Fruit fly (Drosophila melanogaster) whole organism, wandering third instar larva: Measurements from ENCODE around the gene CG4842.

Source experiments
- h ChIP-seq: fragments of 200-800 bp; sonication (Bioruptor generic); optimal IDR thresholded peaks from 3 replicates; lab custom pipeline; 2016; ENCODE audit warnings: missing biosample characterization, mild to moderate bottlenecking, missing genetic modification characterization
- pan ChIP-seq: fragments of >200 bp; optimal IDR thresholded peaks from 2 replicates; lab custom pipeline; 2017
- rgr ChIP-seq: fragments of 200-800 bp; sonication (Bioruptor generic); optimal IDR thresholded peaks from 3 replicates; lab custom pipeline; 2016; ENCODE audit warnings: missing biosample characterization, mild to moderate bottlenecking, missing genetic modification characterization
- sv ChIP-seq: fragments of 200-800 bp; sonication (Bioruptor generic); optimal IDR thresholded peaks from 3 replicates; lab custom pipeline; 2016; ENCODE audit warnings: missing biosample characterization, missing genetic modification characterization
- tai ChIP-seq: sonication (Bioruptor generic); optimal IDR thresholded peaks from 2 replicates; lab custom pipeline; 2016; ENCODE audit warnings: missing biosample characterization, missing genetic modification characterization

- TF ChIP-seq h (GFP tag; lab: Kevin White, UChicago) (no peak), sv (GFP tag; lab: Kevin White, UChicago) (no peak), tai (GFP tag; lab: Kevin White, UChicago) (no peak), pan (lab: Kevin White, UChicago) (no peak), rgr (no peak)
Measured at dm6 chr3L:16367240-16367639, 949 bp upstream of the CG4842 start, which contains the start of gene Cpr72Ec.
